Worm (Caenorhabditis elegans) whole organism, mixed stage, embryonic: ENCODE data around the gene F53E4.1.

ENCODE experiments used
- M03D4.4 ChIP-seq: sonication (generic microtip); optimal IDR thresholded peaks from 2 replicates; lab custom pipeline; 2017; ENCODE audit warnings: mild to moderate bottlenecking, missing genetic modification characterization, missing compliant biosample characterization
- bed-3 ChIP-seq: fragments of 200-800 bp; sonication (Bioruptor generic); optimal IDR thresholded peaks from 3 replicates; lab custom pipeline; 2018; ENCODE audit warnings: mild to moderate bottlenecking, missing genetic modification characterization, moderate library complexity, missing compliant biosample characterization
- blmp-1 ChIP-seq: fragments of 150-350 bp; optimal IDR thresholded peaks from 2 replicates; lab custom pipeline; 2014; ENCODE audit warnings: missing biosample characterization, missing genetic modification characterization
- ceh-39 ChIP-seq: fragments of 150-350 bp; optimal IDR thresholded peaks from 2 replicates; lab custom pipeline; 2014; ENCODE audit warnings: missing biosample characterization, missing genetic modification characterization
- ceh-43 ChIP-seq: fragments of 200-800 bp; sonication (Bioruptor generic); optimal IDR thresholded peaks from 2 replicates; lab custom pipeline; 2018; ENCODE audit warnings: mild to moderate bottlenecking, missing genetic modification characterization, moderate library complexity, missing compliant biosample characterization
- ceh-83 ChIP-seq: fragments of 200-800 bp; sonication (Bioruptor generic); optimal IDR thresholded peaks from 2 replicates; lab custom pipeline; 2018; ENCODE audit warnings: mild to moderate bottlenecking, missing genetic modification characterization, missing compliant biosample characterization
- drap-1 ChIP-seq: fragments of 200-800 bp; sonication (Bioruptor generic); optimal IDR thresholded peaks from 3 replicates; lab custom pipeline; 2018; ENCODE audit warnings: mild to moderate bottlenecking, missing genetic modification characterization, missing compliant biosample characterization
- elt-1 ChIP-seq: sonication (generic microtip); optimal IDR thresholded peaks from 2 replicates; lab custom pipeline; 2017; ENCODE audit warnings: missing genetic modification characterization, mild to moderate bottlenecking, missing compliant biosample characterization, antibody characterized with exemption, moderate library complexity, borderline replicate concordance; ENCODE audit not compliant: insufficient read depth
- elt-3 ChIP-seq: fragments of 150-350 bp; optimal IDR thresholded peaks from 2 replicates; lab custom pipeline; 2014; ENCODE audit warnings: missing biosample characterization, missing genetic modification characterization
- ham-2 ChIP-seq: fragments of 200-800 bp; sonication (Bioruptor generic); optimal IDR thresholded peaks from 2 replicates; lab custom pipeline; 2018; ENCODE audit warnings: mild to moderate bottlenecking, missing genetic modification characterization, missing compliant biosample characterization
- hlh-1 ChIP-seq: fragments of 150-350 bp; optimal IDR thresholded peaks from 2 replicates; lab custom pipeline; 2014; ENCODE audit warnings: missing biosample characterization, missing genetic modification reagents, missing genetic modification characterization
- lin-13 ChIP-seq: fragments of 150-350 bp; optimal IDR thresholded peaks from 2 replicates; lab custom pipeline; 2014; ENCODE audit warnings: missing biosample characterization, missing genetic modification characterization
- lin-32 ChIP-seq: fragments of 200-800 bp; sonication (Bioruptor generic); optimal IDR thresholded peaks from 2 replicates; lab custom pipeline; 2018; ENCODE audit warnings: mild to moderate bottlenecking, missing genetic modification characterization, missing compliant biosample characterization
- lsy-2 ChIP-seq: fragments of 150-350 bp; optimal IDR thresholded peaks from 2 replicates; lab custom pipeline; 2014; ENCODE audit warnings: missing biosample characterization, missing genetic modification characterization
- mab-5 ChIP-seq: fragments of 150-350 bp; optimal IDR thresholded peaks from 2 replicates; lab custom pipeline; 2014; ENCODE audit warnings: missing biosample characterization, missing genetic modification characterization
- nhr-12 ChIP-seq: fragments of 150-350 bp; optimal IDR thresholded peaks from 2 replicates; lab custom pipeline; 2014; ENCODE audit warnings: missing biosample characterization, missing genetic modification characterization
- nhr-2 ChIP-seq: fragments of 150-350 bp; optimal IDR thresholded peaks from 2 replicates; lab custom pipeline; 2014; ENCODE audit warnings: missing biosample characterization, missing genetic modification characterization
- nhr-237 ChIP-seq: fragments of 150-350 bp; optimal IDR thresholded peaks from 2 replicates; lab custom pipeline; 2014; ENCODE audit warnings: missing biosample characterization, missing genetic modification characterization
- nhr-28 ChIP-seq: fragments of 150-350 bp; optimal IDR thresholded peaks from 2 replicates; lab custom pipeline; 2014; ENCODE audit warnings: missing biosample characterization, missing genetic modification characterization
- nhr-76 ChIP-seq: sonication (generic microtip); optimal IDR thresholded peaks from 2 replicates; lab custom pipeline; 2017; ENCODE audit warnings: missing biosample characterization, missing genetic modification characterization
- pha-4 ChIP-seq: fragments of 150-350 bp; optimal IDR thresholded peaks from 2 replicates; lab custom pipeline; 2018; ENCODE audit warnings: missing biosample characterization, missing genetic modification reagents, missing genetic modification characterization
- sem-2 ChIP-seq: fragments of 200-800 bp; sonication (Bioruptor generic); optimal IDR thresholded peaks from 2 replicates; lab custom pipeline; 2018; ENCODE audit warnings: mild to moderate bottlenecking, missing genetic modification characterization, missing compliant biosample characterization
- snpc-4 ChIP-seq: fragments of 150-350 bp; optimal IDR thresholded peaks from 2 replicates; lab custom pipeline; 2014; ENCODE audit warnings: missing biosample characterization, missing genetic modification characterization
- sptf-1 ChIP-seq: sonication (generic microtip); optimal IDR thresholded peaks from 2 replicates; lab custom pipeline; 2017; ENCODE audit warnings: mild to moderate bottlenecking, missing genetic modification characterization, moderate library complexity, missing compliant biosample characterization
- tbx-8 ChIP-seq: fragments of 200-800 bp; sonication (Bioruptor generic); optimal IDR thresholded peaks from 2 replicates; lab custom pipeline; 2018; ENCODE audit warnings: mild to moderate bottlenecking, missing genetic modification characterization, moderate library complexity, missing compliant biosample characterization
- unc-120 ChIP-seq: sonication (generic microtip); optimal IDR thresholded peaks from 2 replicates; lab custom pipeline; 2017; ENCODE audit warnings: missing genetic modification characterization, missing compliant biosample characterization; ENCODE audit not compliant: poor library complexity, severe bottlenecking
- unc-39 ChIP-seq: fragments of 150-350 bp; optimal IDR thresholded peaks from 2 replicates; lab custom pipeline; 2014; ENCODE audit warnings: missing biosample characterization, missing genetic modification characterization
- zip-8 ChIP-seq: fragments of 150-350 bp; optimal IDR thresholded peaks from 2 replicates; lab custom pipeline; 2014; ENCODE audit warnings: missing biosample characterization, missing genetic modification characterization
- ztf-11 ChIP-seq: fragments of 150-350 bp; optimal IDR thresholded peaks from 2 replicates; lab custom pipeline; 2014; ENCODE audit warnings: missing biosample characterization, missing genetic modification characterization

Gene F53E4.1

DNA sequence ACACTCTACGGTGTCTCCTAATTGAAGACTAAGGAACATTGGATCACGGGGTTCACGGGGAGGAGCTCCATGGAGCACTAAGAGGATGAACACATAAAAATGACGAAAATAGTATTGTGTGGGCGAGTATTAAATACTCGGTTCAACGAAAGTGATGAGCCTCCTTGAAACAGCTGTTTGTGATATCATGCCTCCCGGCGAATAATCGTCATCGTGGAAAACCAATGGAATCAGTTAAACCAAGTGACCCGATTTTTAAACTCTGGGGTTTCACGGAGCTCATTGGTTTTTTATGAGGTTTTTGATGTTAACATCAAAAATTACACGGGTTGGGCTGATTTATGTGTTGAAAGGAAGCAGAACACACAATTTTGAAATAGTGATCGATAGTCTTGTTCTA lies 6.5 kb downstream of the F53E4.1 start:
- no peak for TF ChIP-seq nhr-2 (tag; lab: Kevin White, UChicago)
- TF ChIP-seq ceh-39 (tag; lab: Kevin White, UChicago): no peak
- no peak for TF ChIP-seq nhr-76 (tag; lab: Kevin White, UChicago)
- TF ChIP-seq unc-120 (tag; lab: Kevin White, UChicago): no peak
- TF ChIP-seq drap-1 (GFP tag; lab: Kevin White, UChicago): no peak
- no peak for TF ChIP-seq lin-32 (GFP tag; lab: Kevin White, UChicago)

DNA sequence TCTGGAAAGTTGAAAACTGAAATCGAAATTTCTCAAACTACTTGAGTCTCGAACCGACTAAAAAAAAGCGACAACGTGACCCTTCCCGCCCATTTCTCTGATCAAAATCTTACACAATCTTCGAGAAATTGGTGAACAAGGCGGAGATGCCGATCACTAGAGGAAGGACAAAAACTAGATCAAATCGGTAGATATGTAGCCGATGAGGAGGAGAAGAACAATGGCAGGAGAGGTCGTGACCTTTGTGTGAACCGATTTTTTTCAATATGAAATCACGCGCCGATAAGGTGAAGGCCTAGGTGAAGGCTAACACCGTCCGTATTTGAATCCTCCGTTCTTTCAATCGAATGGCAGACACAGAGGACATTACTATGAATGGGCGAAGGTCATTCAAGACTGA lies 7.1 kb downstream of the F53E4.1 start:
- no peak for TF ChIP-seq nhr-28 (tag; lab: Kevin White, UChicago)
- peak; percentile 43 for TF ChIP-seq ham-2 (GFP tag; lab: Kevin White, UChicago)
- TF ChIP-seq elt-1 (tag; lab: Kevin White, UChicago): peak; percentile 94
- no peak for TF ChIP-seq nhr-12 (tag; lab: Kevin White, UChicago)
- no peak for TF ChIP-seq nhr-76 (tag; lab: Kevin White, UChicago)
- no peak for TF ChIP-seq M03D4.4 (tag; lab: Kevin White, UChicago)
- no peak for TF ChIP-seq ztf-11 (tag; lab: Kevin White, UChicago)
- TF ChIP-seq bed-3: no peak
- no peak for TF ChIP-seq sptf-1
- TF ChIP-seq unc-39 (tag; lab: Kevin White, UChicago): no peak
- no peak for TF ChIP-seq unc-120 (tag; lab: Kevin White, UChicago)
- TF ChIP-seq lsy-2 (tag; lab: Kevin White, UChicago): no peak
- TF ChIP-seq snpc-4 (tag; lab: Kevin White, UChicago): no peak
- no peak for TF ChIP-seq ceh-43 (GFP tag; lab: Kevin White, UChicago)

DNA sequence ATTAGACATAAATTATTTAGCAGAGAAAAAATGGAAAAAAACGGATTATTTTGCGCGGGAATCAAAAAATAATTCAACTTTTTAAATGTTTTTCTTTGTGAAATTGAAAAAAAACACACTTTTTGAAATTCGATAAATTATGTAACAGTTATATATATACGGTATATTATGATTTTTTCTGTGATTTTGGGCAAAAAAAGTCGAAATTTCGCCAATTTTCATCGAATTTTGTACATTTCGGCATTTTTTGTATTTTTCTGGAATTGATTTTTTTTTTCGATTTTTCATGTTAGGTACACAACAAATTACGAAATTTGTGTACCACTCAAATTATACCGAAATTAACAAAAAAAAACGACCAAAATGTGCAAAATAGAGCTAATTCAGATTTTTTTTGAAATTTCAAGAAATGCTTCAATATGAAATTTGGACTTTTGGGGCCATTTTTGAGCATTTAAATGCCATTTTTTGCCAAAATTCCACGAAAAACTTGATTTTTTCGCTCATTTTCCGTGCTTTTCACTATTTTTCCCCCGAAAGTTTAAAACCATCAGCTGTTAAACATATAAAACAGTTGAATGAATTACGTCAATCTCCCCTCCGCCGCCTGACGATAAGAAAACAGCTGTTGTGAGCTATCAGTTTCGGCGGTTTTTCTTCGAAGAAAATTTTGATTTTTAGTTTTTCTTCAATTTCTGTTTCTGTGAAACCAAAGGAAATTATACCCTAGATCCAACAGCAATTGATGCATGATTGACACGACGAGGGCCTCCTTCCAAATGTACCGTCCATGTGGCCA lies 9.6 kb downstream of the F53E4.1 start:
- TF ChIP-seq lin-13 (tag; lab: Kevin White, UChicago) (no peak), hlh-1 (tag; lab: Kevin White, UChicago) (peak; percentile 91)
- TF ChIP-seq, all 35 proteins: peak for 1

DNA sequence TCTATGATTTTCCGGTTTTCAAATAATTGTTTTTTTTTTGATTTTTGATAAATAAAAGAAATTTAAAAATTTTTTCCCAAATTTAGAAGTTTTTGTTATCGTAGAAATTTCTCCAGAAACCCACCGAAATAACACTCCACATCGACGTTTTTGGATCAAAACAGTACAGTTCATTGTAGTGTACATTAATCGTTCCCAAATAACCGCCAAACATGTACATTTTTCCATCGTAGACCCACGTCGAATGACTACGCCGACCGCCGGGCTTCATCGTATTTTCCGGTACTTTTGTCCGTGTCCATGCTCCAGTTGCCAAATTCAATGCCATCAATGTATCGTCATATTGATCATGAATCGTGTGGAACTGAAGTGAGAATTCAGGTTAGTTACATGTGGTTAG lies 14.0 kb downstream of the F53E4.1 start, which contains the start of gene F53E4.2:
Gene F53E4.2, plus strand, starts transcription at position 301 of the 400 bp plus-strand sequence.
- TF ChIP-seq pha-4 (tag; lab: Kevin White, UChicago) (no peak), blmp-1 (tag; lab: Kevin White, UChicago) (no peak), tbx-8 (GFP tag; lab: Kevin White, UChicago) (no peak), unc-120 (tag; lab: Kevin White, UChicago) (no peak), nhr-12 (tag; lab: Kevin White, UChicago) (no peak), bed-3 (no peak)

DNA sequence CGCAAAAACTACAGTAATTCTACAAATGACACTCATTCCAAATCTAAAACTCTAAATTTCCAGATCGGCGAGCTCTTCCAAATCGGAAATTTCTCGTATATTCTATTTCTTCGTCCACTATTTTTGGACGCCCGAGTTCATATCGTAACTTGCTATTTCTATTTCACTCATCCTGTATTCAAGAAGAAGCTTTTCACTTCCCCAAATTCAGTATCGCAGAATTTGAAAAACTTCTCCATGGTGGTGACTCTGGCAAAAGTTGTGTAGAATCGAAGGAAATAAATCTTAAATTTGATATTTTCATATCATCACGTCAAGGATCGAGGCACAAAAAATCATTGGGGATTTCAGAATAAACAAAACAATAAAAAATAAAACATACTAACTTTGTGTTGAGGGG lies 16.0 kb downstream of the F53E4.1 start:
- TF ChIP-seq nhr-237 (tag; lab: Kevin White, UChicago) (no peak), lin-13 (tag; lab: Kevin White, UChicago) (no peak), tbx-8 (GFP tag; lab: Kevin White, UChicago) (no peak), ceh-43 (GFP tag; lab: Kevin White, UChicago) (no peak), unc-39 (tag; lab: Kevin White, UChicago) (no peak), lsy-2 (tag; lab: Kevin White, UChicago) (no peak), ceh-39 (tag; lab: Kevin White, UChicago) (no peak), mab-5 (no peak), nhr-76 (tag; lab: Kevin White, UChicago) (no peak), ceh-83 (no peak), snpc-4 (tag; lab: Kevin White, UChicago) (no peak)

DNA sequence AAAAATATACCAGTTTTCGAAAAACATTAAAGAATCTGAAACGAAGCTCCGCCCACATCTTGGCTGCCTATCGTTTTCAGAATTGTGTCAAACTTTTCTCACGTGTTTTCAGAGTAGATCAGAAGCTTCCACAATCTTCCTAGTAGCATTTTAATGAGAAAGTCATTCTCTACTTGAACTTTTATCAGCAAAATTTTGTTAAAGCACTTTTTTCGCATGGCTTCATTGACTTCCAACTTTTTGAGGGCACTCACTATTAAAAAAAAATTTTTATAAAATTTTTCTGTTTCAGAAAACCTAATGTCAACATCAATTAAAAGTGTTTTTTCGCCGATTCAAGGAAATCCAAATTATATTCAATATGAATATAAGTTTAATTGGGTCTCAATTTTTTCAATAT lies 17.9 kb downstream of the F53E4.1 start, which contains the start of gene sru-42:
Gene sru-42, plus strand, starts transcription at position 301 of the 400 bp plus-strand sequence.
- TF ChIP-seq elt-3 (tag; lab: Kevin White, UChicago) (no peak), sem-2 (GFP tag; lab: Kevin White, UChicago) (no peak), snpc-4 (tag; lab: Kevin White, UChicago) (no peak), nhr-12 (tag; lab: Kevin White, UChicago) (no peak), lin-13 (tag; lab: Kevin White, UChicago) (no peak), tbx-8 (GFP tag; lab: Kevin White, UChicago) (no peak), blmp-1 (tag; lab: Kevin White, UChicago) (no peak), zip-8 (tag; lab: Kevin White, UChicago) (no peak), elt-1 (tag; lab: Kevin White, UChicago) (no peak), M03D4.4 (tag; lab: Kevin White, UChicago) (no peak), ceh-43 (GFP tag; lab: Kevin White, UChicago) (no peak), ztf-11 (tag; lab: Kevin White, UChicago) (no peak)
